Worm (Caenorhabditis elegans) whole organism, mixed stage, embryonic: ENCODE data around the gene F20B6.5.

ENCODE experiments used
- ces-1 ChIP-seq: fragments of 150-350 bp; optimal IDR thresholded peaks from 2 replicates; lab custom pipeline; 2014; ENCODE audit warnings: missing biosample characterization, missing genetic modification reagents, missing genetic modification characterization
- elt-3 ChIP-seq: fragments of 150-350 bp; optimal IDR thresholded peaks from 2 replicates; lab custom pipeline; 2014; ENCODE audit warnings: missing biosample characterization, missing genetic modification characterization
- flh-1 ChIP-seq: fragments of 200-800 bp; sonication (Bioruptor generic); optimal IDR thresholded peaks from 2 replicates; lab custom pipeline; 2018; ENCODE audit warnings: mild to moderate bottlenecking, missing genetic modification characterization, moderate library complexity, missing compliant biosample characterization
- lsy-2 ChIP-seq: fragments of 150-350 bp; optimal IDR thresholded peaks from 2 replicates; lab custom pipeline; 2014; ENCODE audit warnings: missing biosample characterization, missing genetic modification characterization
- nhr-12 ChIP-seq: fragments of 150-350 bp; optimal IDR thresholded peaks from 2 replicates; lab custom pipeline; 2014; ENCODE audit warnings: missing biosample characterization, missing genetic modification characterization
- nhr-2 ChIP-seq: fragments of 150-350 bp; optimal IDR thresholded peaks from 2 replicates; lab custom pipeline; 2014; ENCODE audit warnings: missing biosample characterization, missing genetic modification characterization
- nhr-237 ChIP-seq: fragments of 150-350 bp; optimal IDR thresholded peaks from 2 replicates; lab custom pipeline; 2014; ENCODE audit warnings: missing biosample characterization, missing genetic modification characterization
- nhr-28 ChIP-seq: fragments of 150-350 bp; optimal IDR thresholded peaks from 2 replicates; lab custom pipeline; 2014; ENCODE audit warnings: missing biosample characterization, missing genetic modification characterization
- nhr-76 ChIP-seq: sonication (generic microtip); optimal IDR thresholded peaks from 2 replicates; lab custom pipeline; 2017; ENCODE audit warnings: missing biosample characterization, missing genetic modification characterization
- ztf-11 ChIP-seq: fragments of 150-350 bp; optimal IDR thresholded peaks from 2 replicates; lab custom pipeline; 2014; ENCODE audit warnings: missing biosample characterization, missing genetic modification characterization

DNA sequence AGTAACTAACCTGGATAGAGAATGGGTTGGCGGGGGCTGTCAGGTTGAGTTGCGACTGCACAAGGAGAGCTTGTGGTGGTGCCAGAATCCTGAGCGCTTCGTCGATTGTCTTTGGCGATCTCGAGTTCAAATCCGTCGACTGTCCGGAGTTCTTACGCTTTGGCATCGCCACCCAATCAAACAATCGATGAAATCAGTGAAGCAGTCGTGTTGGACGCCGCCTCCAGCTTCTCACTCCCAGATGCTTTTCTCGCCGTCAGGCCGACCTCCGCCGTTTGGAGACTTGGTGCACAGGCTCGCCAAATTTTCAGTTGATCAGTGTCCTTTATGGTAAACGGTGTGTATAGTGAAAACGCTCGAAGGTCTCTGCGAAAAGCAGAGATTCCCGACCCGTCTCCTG, 17.2 kb upstream of the F20B6.5 start, which contains the start of the genes F20B6.10 and hpk-1:
- TF ChIP-seq nhr-237 (no peak), lsy-2 (tag; lab: Kevin White, UChicago) (no peak), nhr-28 (no peak), flh-1 (GFP tag; lab: Kevin White, UChicago) (no peak), elt-3 (tag; lab: Kevin White, UChicago) (no peak), ztf-11 (tag; lab: Kevin White, UChicago) (no peak), nhr-76 (tag; lab: Kevin White, UChicago) (no peak), ces-1 (GFP tag; lab: Kevin White, UChicago) (no peak), nhr-12 (no peak), nhr-2 (tag; lab: Kevin White, UChicago) (no peak)
